Worm (Caenorhabditis elegans) whole organism, L2 larva: ENCODE data around the gene srh-220.

Source experiments
- C34F6.9 ChIP-seq: fragments of 150-350 bp; optimal IDR thresholded peaks from 2 replicates; lab custom pipeline; 2014; ENCODE audit warnings: missing biosample characterization, missing genetic modification characterization
- F13H6.1 ChIP-seq: sonication (generic microtip); optimal IDR thresholded peaks from 2 replicates; lab custom pipeline; 2016; ENCODE audit warnings: missing genetic modification characterization, missing compliant biosample characterization
- R02D3.7 ChIP-seq: fragments of 150-350 bp; optimal IDR thresholded peaks from 2 replicates; lab custom pipeline; 2014; ENCODE audit warnings: missing biosample characterization, missing genetic modification characterization
- Y55F3AM.14 ChIP-seq: fragments of 200-800 bp; sonication (Bioruptor generic); optimal IDR thresholded peaks from 2 replicates; lab custom pipeline; 2018; ENCODE audit warnings: mild to moderate bottlenecking, missing genetic modification characterization, missing compliant biosample characterization
- alr-1 ChIP-seq: fragments of 150-350 bp; optimal IDR thresholded peaks from 2 replicates; lab custom pipeline; 2014; ENCODE audit warnings: missing biosample characterization, missing genetic modification characterization
- ama-1 ChIP-seq: fragments of 150-350 bp; optimal IDR thresholded peaks from 2 replicates; lab custom pipeline; 2018; ENCODE audit warnings: inconsistent platforms
- blmp-1 ChIP-seq: sonication (generic microtip); optimal IDR thresholded peaks from 2 replicates; lab custom pipeline; 2017; ENCODE audit warnings: missing genetic modification characterization, mild to moderate bottlenecking, missing compliant biosample characterization, antibody characterized with exemption, moderate library complexity; ENCODE audit not compliant: insufficient read depth
- ceh-16 ChIP-seq: fragments of 150-350 bp; optimal IDR thresholded peaks from 2 replicates; lab custom pipeline; 2014; ENCODE audit warnings: missing biosample characterization, missing genetic modification characterization
- crh-2 ChIP-seq: sonication (generic microtip); optimal IDR thresholded peaks from 2 replicates; lab custom pipeline; 2017; ENCODE audit warnings: missing biosample characterization, missing genetic modification characterization
- dmd-4 ChIP-seq: sonication (generic microtip); optimal IDR thresholded peaks from 2 replicates; lab custom pipeline; 2017; ENCODE audit warnings: missing biosample characterization, missing genetic modification characterization
- egl-27 ChIP-seq: sonication (generic microtip); optimal IDR thresholded peaks from 3 replicates; lab custom pipeline; 2017; ENCODE audit warnings: missing biosample characterization, missing genetic modification reagents, missing genetic modification characterization
- fos-1 ChIP-seq: fragments of 150-350 bp; optimal IDR thresholded peaks from 2 replicates; lab custom pipeline; 2014; ENCODE audit warnings: missing biosample characterization, missing genetic modification characterization
- lin-11 ChIP-seq: fragments of 150-350 bp; sonication (generic microtip); optimal IDR thresholded peaks from 2 replicates; lab custom pipeline; 2014; ENCODE audit warnings: missing biosample characterization, missing genetic modification characterization, inconsistent platforms, mixed read lengths
- lin-13 ChIP-seq: fragments of 150-350 bp; optimal IDR thresholded peaks from 2 replicates; lab custom pipeline; 2014; ENCODE audit warnings: missing biosample characterization, missing genetic modification reagents, missing genetic modification characterization
- lin-39 ChIP-seq: fragments of 150-350 bp; optimal IDR thresholded peaks from 2 replicates; lab custom pipeline; 2014; ENCODE audit warnings: missing biosample characterization, missing genetic modification reagents, missing genetic modification characterization
- lsy-2 ChIP-seq, 2 experiments: fragments of 150-350 bp in 1 of 2; sonication (generic microtip) in 1 of 2; optimal IDR thresholded peaks; 2 replicates each; lab custom pipeline; 2014 to 2017; ENCODE audit warnings: missing biosample characterization in 2 of 2, missing genetic modification characterization in 2 of 2
- mab-5 ChIP-seq: fragments of 150-350 bp; optimal IDR thresholded peaks from 2 replicates; lab custom pipeline; 2014; ENCODE audit warnings: missing biosample characterization, missing genetic modification characterization
- mbf-1 ChIP-seq: sonication (generic microtip); optimal IDR thresholded peaks from 2 replicates; lab custom pipeline; 2017; ENCODE audit warnings: missing biosample characterization, missing genetic modification characterization
- mdl-1 ChIP-seq, 2 experiments: fragments of 150-350 bp in 1 of 2; sonication (generic microtip) in 1 of 2; optimal IDR thresholded peaks; 2 replicates each; lab custom pipeline; 2017; ENCODE audit warnings: missing biosample characterization in 2 of 2, missing genetic modification characterization in 2 of 2
- nhr-10 ChIP-seq: sonication (generic microtip); optimal IDR thresholded peaks from 2 replicates; lab custom pipeline; 2017; ENCODE audit warnings: missing biosample characterization, missing genetic modification characterization
- nhr-12 ChIP-seq: fragments of 150-350 bp; optimal IDR thresholded peaks from 2 replicates; lab custom pipeline; 2014; ENCODE audit warnings: missing biosample characterization, missing genetic modification characterization
- nhr-129 ChIP-seq: fragments of 150-350 bp; optimal IDR thresholded peaks from 2 replicates; lab custom pipeline; 2014; ENCODE audit warnings: missing biosample characterization, missing genetic modification characterization
- nhr-21 ChIP-seq: fragments of 150-350 bp; optimal IDR thresholded peaks from 2 replicates; lab custom pipeline; 2014; ENCODE audit warnings: missing biosample characterization, missing genetic modification characterization
- nhr-23 ChIP-seq: fragments of 150-350 bp; optimal IDR thresholded peaks from 2 replicates; lab custom pipeline; 2014; ENCODE audit warnings: missing biosample characterization, missing genetic modification reagents, missing genetic modification characterization
- nhr-237 ChIP-seq: fragments of 150-350 bp; optimal IDR thresholded peaks from 2 replicates; lab custom pipeline; 2014; ENCODE audit warnings: missing biosample characterization, missing genetic modification characterization
- nhr-25 ChIP-seq: fragments of 150-350 bp; sonication (generic microtip); optimal IDR thresholded peaks from 3 replicates; lab custom pipeline; 2014; ENCODE audit warnings: missing biosample characterization, missing genetic modification characterization
- nhr-6 ChIP-seq: fragments of 150-350 bp; optimal IDR thresholded peaks from 2 replicates; lab custom pipeline; 2014; ENCODE audit warnings: missing biosample characterization, missing genetic modification characterization
- peb-1 ChIP-seq: fragments of 150-350 bp; optimal IDR thresholded peaks from 2 replicates; lab custom pipeline; 2014; ENCODE audit warnings: missing biosample characterization, missing genetic modification characterization
- sem-4 ChIP-seq: fragments of 150-350 bp; optimal IDR thresholded peaks from 2 replicates; lab custom pipeline; 2014; ENCODE audit warnings: missing biosample characterization, missing genetic modification reagents, missing genetic modification characterization
- skn-1 ChIP-seq: sonication (generic microtip); optimal IDR thresholded peaks from 2 replicates; lab custom pipeline; 2017; ENCODE audit warnings: missing biosample characterization, missing genetic modification characterization
- sma-3 ChIP-seq: sonication (generic microtip); optimal IDR thresholded peaks from 2 replicates; lab custom pipeline; 2016; ENCODE audit warnings: missing genetic modification reagents, missing genetic modification characterization, missing compliant biosample characterization
- sma-9 ChIP-seq, 2 experiments: fragments of 150-350 bp in 1 of 2; sonication (generic microtip) in 1 of 2; optimal IDR thresholded peaks; 2 replicates each; lab custom pipeline; 2014 to 2016; ENCODE audit warnings: missing genetic modification characterization in 2 of 2, mild to moderate bottlenecking in 1 of 2, missing biosample characterization in 1 of 2, missing compliant biosample characterization in 1 of 2, missing genetic modification reagents in 1 of 2, moderate library complexity in 1 of 2
- snpc-4 ChIP-seq: fragments of 150-350 bp; optimal IDR thresholded peaks from 2 replicates; lab custom pipeline; 2014; ENCODE audit warnings: missing biosample characterization, missing genetic modification characterization
- unc-39 ChIP-seq: fragments of 150-350 bp; optimal IDR thresholded peaks from 2 replicates; lab custom pipeline; 2014; ENCODE audit warnings: missing biosample characterization, missing genetic modification characterization
- unc-55 ChIP-seq: fragments of 150-350 bp; sonication (generic microtip); optimal IDR thresholded peaks from 3 replicates; lab custom pipeline; 2014; ENCODE audit warnings: missing biosample characterization, missing genetic modification reagents, missing genetic modification characterization
- ztf-11 ChIP-seq: sonication (generic microtip); optimal IDR thresholded peaks from 2 replicates; lab custom pipeline; 2017; ENCODE audit warnings: missing biosample characterization, missing genetic modification characterization
- ztf-4 ChIP-seq: fragments of 150-350 bp; optimal IDR thresholded peaks from 2 replicates; lab custom pipeline; 2014; ENCODE audit warnings: missing biosample characterization, missing genetic modification characterization

srh-220 gene

ce11 chrIV:3977965-3978523 lies at the start of gene srh-220:
Gene srh-220, minus strand, starts transcription at chrIV:3978015.
- TF ChIP-seq snpc-4 (tag; lab: Kevin White, UChicago) (no peak), nhr-23 (tag; lab: Kevin White, UChicago) (no peak), nhr-6 (no peak), mdl-1 (tag; optimal IDR thresholded peaks at IDR 0.05; lab: Kevin White, UChicago) (no peak), egl-27 (tag; lab: Kevin White, UChicago) (no peak)

- TF ChIP-seq nhr-23 (tag; lab: Kevin White, UChicago) (no peak), ztf-11 (tag; lab: Kevin White, UChicago) (no peak), lsy-2 (tag; optimal IDR thresholded peaks at IDR 0.05; lab: Kevin White, UChicago) (no peak), sma-9 (GFP tag; optimal IDR thresholded peaks at IDR 0.05; lab: Kevin White, UChicago) (peak; percentile 28), sma-9 (tag; optimal IDR thresholded peaks at IDR 0.05; lab: Kevin White, UChicago) (no peak), peb-1 (tag; lab: Kevin White, UChicago) (no peak), F13H6.1 (peak; percentile 20), skn-1 (tag; lab: Kevin White, UChicago) (no peak), blmp-1 (tag; lab: Kevin White, UChicago) (no peak), fos-1 (tag; lab: Kevin White, UChicago) (peak; percentile 17)
Measured at ce11 chrIV:4027106-4027888, 49.5 kb upstream of the srh-220 start.

ce11 chrIV:4025923-4026322 lies 48.1 kb upstream of the srh-220 start:
- TF ChIP-seq blmp-1 (tag; lab: Kevin White, UChicago) (peak; percentile 35), lin-11 (tag; lab: Kevin White, UChicago) (peak; percentile 46), nhr-21 (peak; percentile 63), egl-27 (tag; lab: Kevin White, UChicago) (peak; percentile 24), nhr-6 (no peak), lin-13 (GFP tag; lab: Kevin White, UChicago) (peak; percentile 16), unc-55 (GFP tag; lab: Kevin White, UChicago) (peak; percentile 35), peb-1 (tag; lab: Kevin White, UChicago) (no peak), sma-3 (GFP tag; lab: Kevin White, UChicago) (peak; percentile 65), sem-4 (tag; lab: Kevin White, UChicago) (peak; percentile 82), nhr-237 (tag; lab: Kevin White, UChicago) (no peak), nhr-23 (tag; lab: Kevin White, UChicago) (no peak), Y55F3AM.14 (GFP tag; lab: Kevin White, UChicago) (peak; percentile 48), mdl-1 (tag; optimal IDR thresholded peaks at IDR 0.05; lab: Kevin White, UChicago) (peak; percentile 94 to 95), ama-1 (peak; percentile 55), ztf-4 (tag; lab: Kevin White, UChicago) (peak; percentile 41), nhr-12 (tag; lab: Kevin White, UChicago) (no peak), lsy-2 (tag; optimal IDR thresholded peaks at IDR 0.05; lab: Kevin White, UChicago) (peak in 1 of 2 experiments; percentile 65), mab-5 (tag; lab: Kevin White, UChicago) (peak; percentile 6), nhr-25 (tag; lab: Kevin White, UChicago) (peak; percentile 87), sma-9 (GFP tag; optimal IDR thresholded peaks at IDR 0.05; lab: Kevin White, UChicago) (peak; percentile 89), sma-9 (tag; optimal IDR thresholded peaks at IDR 0.05; lab: Kevin White, UChicago) (no peak), nhr-129 (tag; lab: Kevin White, UChicago) (peak; percentile 55), ceh-16 (tag; lab: Kevin White, UChicago) (peak; percentile 24), C34F6.9 (tag; lab: Kevin White, UChicago) (peak; percentile 63), crh-2 (tag; lab: Kevin White, UChicago) (peak; percentile 54), F13H6.1 (peak; percentile 87)

ce11 chrIV:4024159-4025004 lies 46.6 kb upstream of the srh-220 start:
- TF ChIP-seq blmp-1 (tag; lab: Kevin White, UChicago) (peak; percentile 32), alr-1 (tag; lab: Kevin White, UChicago) (no peak), sma-3 (GFP tag; lab: Kevin White, UChicago) (peak; percentile 56), nhr-23 (tag; lab: Kevin White, UChicago) (no peak), R02D3.7 (no peak), unc-55 (GFP tag; lab: Kevin White, UChicago) (peak; percentile 43), nhr-25 (tag; lab: Kevin White, UChicago) (peak; percentile 86), crh-2 (tag; lab: Kevin White, UChicago) (peak; percentile 73), lsy-2 (tag; optimal IDR thresholded peaks at IDR 0.05; lab: Kevin White, UChicago) (peak; percentile 16 to 56), mbf-1 (tag; lab: Kevin White, UChicago) (no peak), F13H6.1 (peak; percentile 92), mdl-1 (tag; optimal IDR thresholded peaks at IDR 0.05; lab: Kevin White, UChicago) (peak; percentile 3 to 41), sem-4 (tag; lab: Kevin White, UChicago) (peak; percentile 66), egl-27 (tag; lab: Kevin White, UChicago) (peak; percentile 51), snpc-4 (tag; lab: Kevin White, UChicago) (no peak), nhr-10 (tag; lab: Kevin White, UChicago) (peak; percentile 27), dmd-4 (tag; lab: Kevin White, UChicago) (no peak), lin-39 (tag; lab: Kevin White, UChicago) (no peak), mab-5 (tag; lab: Kevin White, UChicago) (peak; percentile 6), nhr-129 (tag; lab: Kevin White, UChicago) (peak; percentile 51), nhr-237 (tag; lab: Kevin White, UChicago) (no peak), nhr-6 (no peak), Y55F3AM.14 (GFP tag; lab: Kevin White, UChicago) (peak; percentile 76), fos-1 (tag; lab: Kevin White, UChicago) (no peak), ceh-16 (tag; lab: Kevin White, UChicago) (no peak), unc-39 (tag; lab: Kevin White, UChicago) (no peak)
